Fruit fly (Drosophila melanogaster) S2 (cell line): ENCODE results near the gene CG12990.

Source experiments
- CG8478 ChIP-seq: fragments of >200 bp; optimal IDR thresholded peaks from 2 replicates; lab custom pipeline; 2018
- CTCF ChIP-seq, 2 experiments: fragments of >200 bp; optimal IDR thresholded peaks; 2 replicates each; lab custom pipeline; 2018

DNA sequence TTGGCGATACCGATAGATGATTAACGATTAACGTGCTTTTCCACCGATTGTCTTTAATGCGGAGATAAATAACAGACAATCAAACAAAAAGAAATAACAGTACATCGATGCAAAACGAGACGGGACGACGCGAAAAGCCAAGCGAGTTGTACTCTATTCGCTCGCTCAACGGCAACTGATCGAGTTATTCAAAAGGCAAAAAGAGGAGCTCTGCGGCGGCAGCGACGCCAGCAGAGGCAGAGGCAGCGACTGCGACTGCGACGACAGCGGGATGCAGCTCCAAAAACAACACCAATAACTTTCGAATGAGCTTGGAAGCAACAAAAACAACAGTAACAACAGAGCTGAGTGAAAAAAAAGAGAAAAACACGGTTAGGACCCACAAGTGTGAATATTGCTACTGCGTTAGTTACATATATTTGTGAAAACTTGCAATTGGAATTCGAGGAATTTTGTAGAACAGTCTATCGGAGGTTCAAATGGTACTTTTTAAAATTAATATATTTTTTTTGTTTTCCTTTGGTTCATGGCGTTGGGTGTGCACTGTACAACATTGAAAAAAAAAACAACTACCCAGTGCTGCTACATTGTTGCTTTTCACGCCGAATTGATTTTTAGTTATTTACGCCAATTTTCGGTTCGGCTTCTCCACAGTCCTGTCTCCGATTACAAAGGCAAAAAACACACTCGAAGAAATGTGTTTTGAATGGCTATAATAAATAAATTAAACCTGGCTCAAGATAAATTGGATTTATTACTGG, 11.2 kb upstream of the CG12990 start:
- TF ChIP-seq CG8478 (lab: Kevin White, UChicago) = no peak
- no peak for TF ChIP-seq CTCF (optimal IDR thresholded peaks at IDR 0.05; lab: Kevin White, UChicago)
